Fruit fly (Drosophila melanogaster) S2 (cell line): Measurements from ENCODE around the gene Cypl.

Experiments used
- CG8478 ChIP-seq: fragments of >200 bp; optimal IDR thresholded peaks from 2 replicates; lab custom pipeline; 2018
- CTCF ChIP-seq, 2 experiments: fragments of >200 bp; optimal IDR thresholded peaks; 2 replicates each; lab custom pipeline; 2018

The Cypl gene

DNA sequence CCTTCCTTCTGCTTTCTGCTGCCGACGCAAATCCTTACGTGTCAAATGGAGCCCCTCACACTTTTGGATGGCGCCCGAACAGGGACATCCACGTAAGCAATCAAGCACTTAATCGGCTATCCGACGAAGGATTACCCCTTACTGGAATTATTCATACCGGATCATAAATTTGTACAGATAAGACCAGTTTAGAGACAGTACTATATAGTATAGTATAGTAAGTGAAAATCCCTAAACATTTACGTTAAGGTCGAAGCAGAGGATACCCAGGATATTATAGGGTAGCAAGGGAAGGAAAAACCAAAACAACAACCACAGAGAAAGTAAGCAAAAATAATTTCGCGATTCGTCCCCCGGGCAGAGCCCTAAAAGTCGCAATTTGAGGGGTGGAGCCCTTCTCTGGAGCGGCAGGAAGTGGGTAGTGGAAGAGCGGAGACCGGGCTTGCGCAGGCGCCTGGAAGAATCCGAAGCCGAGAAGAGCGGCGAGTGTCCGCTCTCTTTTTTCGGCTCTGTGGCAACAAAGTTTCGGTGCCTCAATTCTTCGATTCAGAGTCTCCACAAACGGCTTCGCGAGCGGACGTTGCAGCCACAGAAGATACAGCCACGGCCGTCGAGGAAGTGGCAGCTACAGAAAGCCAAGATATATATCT, 2.9 kb upstream of the Cypl start:
- TF ChIP-seq CG8478 (lab: Kevin White, UChicago): no peak
- no peak for TF ChIP-seq CTCF (optimal IDR thresholded peaks at IDR 0.05; lab: Kevin White, UChicago)

DNA sequence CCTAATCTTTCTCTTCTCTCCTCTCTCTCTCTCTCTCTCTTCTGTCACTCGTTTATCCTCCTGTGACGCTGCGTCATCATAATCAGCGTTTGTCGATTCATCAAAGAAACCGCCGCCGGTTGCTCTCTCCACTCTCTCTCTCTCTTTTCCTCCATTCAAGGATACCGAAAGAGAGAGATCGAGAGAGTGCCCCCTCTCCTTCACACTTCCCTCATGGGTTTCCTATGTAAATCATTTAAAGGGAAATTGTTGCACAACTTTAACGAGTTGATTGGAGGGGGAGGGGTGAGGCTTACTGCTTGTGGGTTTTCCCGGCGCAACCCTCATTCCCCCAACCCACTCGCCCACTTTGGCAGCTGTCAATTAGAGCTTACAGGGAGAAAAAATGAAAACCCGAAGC, 1.5 kb upstream of the Cypl start:
- TF ChIP-seq CG8478 (lab: Kevin White, UChicago) (peak; percentile 28), CTCF (optimal IDR thresholded peaks at IDR 0.05; lab: Kevin White, UChicago) (no peak)

DNA sequence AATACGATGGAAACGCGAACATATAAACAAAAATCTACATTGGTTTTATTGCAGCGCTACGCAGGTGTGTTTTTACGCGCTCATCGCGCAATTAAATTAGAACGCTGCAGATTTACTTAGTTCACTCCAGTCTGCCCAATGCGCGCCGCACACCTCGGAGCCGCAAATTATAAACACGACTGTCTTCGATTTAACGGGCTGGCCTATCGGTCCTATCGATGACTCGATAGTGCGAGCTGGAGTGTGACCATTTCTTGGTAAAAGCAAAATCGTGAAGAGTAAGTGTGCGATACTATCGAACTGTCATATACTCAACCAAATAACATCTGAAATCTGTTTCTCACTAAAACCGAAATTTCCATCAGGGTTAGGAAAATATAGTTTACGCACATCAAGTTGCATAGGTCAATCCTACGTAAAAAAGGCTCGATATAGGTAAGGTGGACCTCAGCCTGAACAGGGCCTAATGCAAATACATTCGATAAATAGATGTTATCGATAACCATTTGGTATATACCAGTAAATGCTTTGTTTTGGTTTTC, 2.2 kb downstream of the Cypl start, which contains the start of the genes klar and BORCS6:
TSS of gene klar (minus strand) at position 183 of the 542 bp plus-strand sequence.
TSS of gene BORCS6 (plus strand) at position 420 of the 542 bp plus-strand sequence.
- TF ChIP-seq CTCF (optimal IDR thresholded peaks at IDR 0.05; lab: Kevin White, UChicago) (peak; percentile 20 to 55), CG8478 (lab: Kevin White, UChicago) (no peak)

DNA sequence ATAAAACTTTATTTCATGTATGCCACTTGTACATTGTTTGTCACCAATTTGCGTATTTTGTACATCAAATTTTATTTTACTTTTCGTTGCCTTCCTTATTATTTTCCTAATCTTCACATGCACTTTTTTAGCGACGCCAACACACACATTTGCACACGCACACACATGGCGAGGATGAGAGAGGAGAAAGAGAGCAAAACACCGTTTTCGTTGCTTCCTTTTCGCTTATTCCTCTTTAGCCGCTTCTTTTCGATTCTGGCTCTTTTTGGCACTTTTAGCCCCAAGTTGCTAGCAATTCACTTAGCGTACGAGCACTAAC, 2.7 kb downstream of the Cypl start:
- TF ChIP-seq CTCF (optimal IDR thresholded peaks at IDR 0.05; lab: Kevin White, UChicago): no peak

DNA sequence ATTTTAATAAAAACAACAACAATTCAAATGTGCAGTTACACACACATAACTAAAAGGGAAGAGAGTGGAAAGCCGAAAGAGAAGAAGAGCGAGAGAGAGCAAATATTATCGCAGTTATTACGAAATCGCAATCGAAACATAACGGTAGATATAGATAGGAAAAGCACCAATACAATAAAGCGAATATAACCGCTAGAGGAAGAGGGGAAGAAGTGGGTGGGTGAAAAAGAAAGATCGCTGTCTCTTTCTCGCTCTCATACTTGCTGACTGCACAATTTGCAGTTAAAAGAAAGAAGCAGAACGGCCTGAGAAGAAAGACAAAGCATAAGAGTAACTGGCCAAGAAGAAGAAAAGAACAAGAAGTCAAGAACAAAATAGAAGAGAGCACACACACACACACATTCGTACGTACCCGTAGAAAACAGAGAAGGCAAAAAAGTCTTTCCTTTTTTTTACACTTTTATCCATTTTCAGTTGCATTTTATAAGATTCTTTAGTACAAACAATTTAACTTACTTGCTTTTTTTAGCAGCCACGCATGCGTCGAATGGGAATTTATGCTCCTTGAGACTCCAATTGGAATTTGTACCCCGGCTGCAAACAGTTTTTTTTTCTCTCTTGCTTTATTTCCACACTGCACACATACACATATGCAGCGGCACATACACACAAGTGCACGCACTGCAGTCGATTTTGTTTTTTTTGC, 3.2 kb downstream of the Cypl start:
- no peak for TF ChIP-seq CTCF (optimal IDR thresholded peaks at IDR 0.05; lab: Kevin White, UChicago)
- no peak for TF ChIP-seq CG8478 (lab: Kevin White, UChicago)

DNA sequence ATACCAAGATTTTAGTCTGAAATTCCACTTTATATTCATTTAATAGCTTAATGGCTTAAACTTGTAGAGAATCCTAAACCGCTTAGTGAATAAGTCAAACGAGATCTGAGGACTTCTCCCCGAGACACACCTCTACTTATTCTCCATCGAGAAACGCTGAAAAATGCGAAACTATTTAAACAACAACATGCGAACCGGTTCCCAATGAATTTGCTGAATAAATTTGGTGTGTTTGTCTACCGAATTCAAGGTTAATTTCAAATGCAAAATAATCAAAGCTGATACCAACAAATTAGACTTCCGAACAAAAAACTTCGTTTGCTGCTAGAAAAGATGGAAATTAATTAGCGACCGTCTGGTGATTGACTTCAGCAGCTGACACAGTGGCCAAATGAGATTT, 6.6 kb downstream of the Cypl start:
- TF ChIP-seq CG8478 (lab: Kevin White, UChicago) (no peak), CTCF (optimal IDR thresholded peaks at IDR 0.05; lab: Kevin White, UChicago) (no peak)

DNA sequence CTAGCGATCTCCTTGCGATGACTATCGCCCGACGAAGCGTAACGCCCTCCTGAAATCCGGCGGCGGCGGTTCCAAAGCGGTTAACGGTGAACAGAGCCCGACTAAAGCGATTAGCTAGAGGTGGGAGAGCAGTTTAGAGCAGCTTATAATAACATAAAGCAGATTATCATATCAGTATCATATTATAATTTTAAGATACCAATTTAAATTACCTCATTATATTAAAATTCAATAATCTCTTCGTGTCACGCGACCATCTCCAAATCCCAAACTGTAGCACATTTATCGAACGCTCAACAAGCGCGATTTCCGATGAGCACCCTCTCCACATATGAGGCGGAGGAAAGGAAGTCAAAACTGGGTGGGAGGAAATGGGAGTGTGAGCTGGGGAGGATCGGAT, 8.9 kb downstream of the Cypl start:
- no peak for TF ChIP-seq CTCF (optimal IDR thresholded peaks at IDR 0.05; lab: Kevin White, UChicago)
- no peak for TF ChIP-seq CG8478 (lab: Kevin White, UChicago)

DNA sequence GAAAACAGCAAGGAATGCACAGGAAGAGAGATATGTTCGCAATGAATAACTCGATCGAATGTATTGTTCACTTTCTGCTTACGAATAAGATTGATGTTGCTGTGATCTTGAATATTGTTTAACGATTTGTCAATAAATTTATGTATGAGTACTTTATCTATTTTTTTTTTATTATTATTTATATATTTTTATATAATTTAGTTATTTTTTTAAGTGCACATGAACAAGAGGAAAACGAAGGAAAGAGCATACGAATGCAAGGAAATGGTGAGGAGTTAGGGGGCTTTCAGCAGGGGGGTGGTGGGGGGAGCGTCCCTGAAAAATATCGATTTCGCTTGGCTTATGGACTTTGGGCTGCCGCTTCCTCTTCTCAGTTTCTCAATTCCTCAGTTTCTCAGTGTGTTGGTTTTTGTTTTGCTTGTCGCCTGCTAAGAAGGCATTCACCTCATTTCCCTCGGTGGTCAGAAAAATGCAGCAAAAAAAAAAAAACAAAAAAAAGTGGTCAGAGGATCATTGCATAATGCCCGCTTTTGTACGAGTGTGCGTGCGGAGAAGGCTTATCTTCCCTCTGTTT, 11.4 kb downstream of the Cypl start:
- TF ChIP-seq CTCF (optimal IDR thresholded peaks at IDR 0.05; lab: Kevin White, UChicago) (no peak), CG8478 (lab: Kevin White, UChicago) (no peak)

DNA sequence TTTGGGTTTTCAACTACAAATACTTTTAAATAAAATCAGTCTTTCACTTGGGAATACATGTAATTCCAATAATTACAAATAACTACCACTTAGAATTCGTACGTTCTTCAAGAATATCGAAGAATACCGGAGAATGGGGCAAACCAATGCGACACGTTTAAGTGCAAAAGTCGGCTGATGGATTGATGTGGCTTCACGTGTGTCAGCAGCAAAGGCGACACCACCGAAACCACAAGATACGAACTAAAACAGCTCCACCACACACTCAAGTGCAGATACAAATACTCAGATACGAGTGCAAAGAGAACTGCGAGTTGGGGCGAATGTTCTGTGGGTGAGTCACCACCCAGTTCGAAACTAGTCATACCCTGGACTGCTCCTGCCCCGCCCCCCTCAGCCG, 11.9 kb downstream of the Cypl start:
- no peak for TF ChIP-seq CTCF (optimal IDR thresholded peaks at IDR 0.05; lab: Kevin White, UChicago)
- TF ChIP-seq CG8478 (lab: Kevin White, UChicago): no peak

DNA sequence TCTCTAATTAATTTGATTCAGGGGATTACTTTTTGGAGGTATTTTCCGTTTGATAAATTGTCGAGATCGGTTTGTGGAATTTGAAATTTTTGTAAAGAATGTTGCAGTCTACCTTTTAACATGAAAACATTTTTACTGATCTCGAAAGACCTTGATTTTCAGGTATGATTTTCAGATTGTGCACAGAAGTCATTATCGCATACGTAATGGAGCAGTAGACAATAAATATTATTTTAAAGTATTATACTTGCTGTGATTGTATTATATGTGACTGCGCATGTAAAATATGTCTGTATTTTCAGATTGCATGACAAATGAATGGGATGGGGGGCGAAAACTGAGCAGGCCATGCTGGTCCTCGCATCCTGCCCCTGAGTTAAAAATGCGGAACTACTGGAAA, 14.7 kb downstream of the Cypl start, which contains the start of gene CG34269:
TSS of gene CG34269 (plus strand) at position 301 of the 400 bp plus-strand sequence.
- TF ChIP-seq CTCF (optimal IDR thresholded peaks at IDR 0.05; lab: Kevin White, UChicago): no peak
- no peak for TF ChIP-seq CG8478 (lab: Kevin White, UChicago)

DNA sequence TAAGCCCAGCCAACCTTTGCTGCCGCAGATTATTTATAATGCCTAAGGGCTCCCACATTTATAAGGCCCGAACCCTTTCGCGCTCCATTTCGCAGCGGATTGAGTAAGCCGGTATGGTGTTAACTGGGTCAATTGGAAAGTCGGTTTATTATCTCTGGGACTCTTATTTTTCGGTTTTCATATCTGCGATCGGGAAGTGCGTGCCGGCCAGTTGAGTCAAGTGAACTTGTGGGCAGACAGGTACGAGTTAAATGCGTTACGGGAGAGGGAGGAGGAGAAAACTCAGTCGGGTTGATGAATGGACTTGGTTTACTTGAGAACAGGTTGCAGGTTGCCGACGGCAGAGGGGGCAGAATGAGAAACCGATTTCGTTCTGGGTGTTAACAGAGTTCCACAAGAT, 18.5 kb downstream of the Cypl start:
- TF ChIP-seq CG8478 (lab: Kevin White, UChicago) (no peak), CTCF (optimal IDR thresholded peaks at IDR 0.05; lab: Kevin White, UChicago) (no peak)

DNA sequence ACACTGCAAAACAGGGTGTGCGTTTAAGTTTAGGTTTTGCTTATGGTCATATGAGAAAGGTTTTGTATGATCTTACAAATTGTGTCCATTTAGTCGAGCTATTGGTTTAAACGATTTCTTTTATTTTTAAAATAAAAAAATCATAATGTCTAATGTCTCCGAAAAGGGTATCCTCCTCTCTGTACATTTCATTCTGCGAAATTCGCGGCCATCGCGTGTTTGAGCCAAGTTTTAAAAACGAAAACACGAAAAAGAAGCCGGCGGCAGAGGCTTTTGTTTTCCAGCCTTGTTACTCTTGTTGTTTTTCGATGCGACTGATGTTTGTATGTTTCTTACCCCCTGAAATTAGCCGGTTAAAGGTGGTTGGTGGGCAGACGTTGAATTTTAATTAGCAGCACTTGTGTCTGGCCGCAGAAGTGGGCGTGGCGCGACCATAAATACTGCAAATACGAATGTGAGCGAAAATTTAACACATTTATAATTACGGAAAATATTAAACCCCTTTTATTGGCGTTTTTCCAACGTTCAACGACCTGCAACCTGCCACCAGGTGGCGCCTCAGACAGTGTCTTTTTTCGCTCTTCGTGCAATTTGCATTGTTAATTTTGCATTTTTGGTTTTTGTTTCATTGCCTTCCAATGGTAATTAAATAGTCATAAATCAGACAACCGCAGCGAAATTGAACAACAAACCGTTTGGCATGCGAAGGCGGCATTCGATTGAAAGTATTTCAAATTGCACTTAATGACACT, 22.1 kb downstream of the Cypl start:
- peak; percentile 75 for TF ChIP-seq CTCF (optimal IDR thresholded peaks at IDR 0.05; lab: Kevin White, UChicago)
- TF ChIP-seq CG8478 (lab: Kevin White, UChicago): no peak

DNA sequence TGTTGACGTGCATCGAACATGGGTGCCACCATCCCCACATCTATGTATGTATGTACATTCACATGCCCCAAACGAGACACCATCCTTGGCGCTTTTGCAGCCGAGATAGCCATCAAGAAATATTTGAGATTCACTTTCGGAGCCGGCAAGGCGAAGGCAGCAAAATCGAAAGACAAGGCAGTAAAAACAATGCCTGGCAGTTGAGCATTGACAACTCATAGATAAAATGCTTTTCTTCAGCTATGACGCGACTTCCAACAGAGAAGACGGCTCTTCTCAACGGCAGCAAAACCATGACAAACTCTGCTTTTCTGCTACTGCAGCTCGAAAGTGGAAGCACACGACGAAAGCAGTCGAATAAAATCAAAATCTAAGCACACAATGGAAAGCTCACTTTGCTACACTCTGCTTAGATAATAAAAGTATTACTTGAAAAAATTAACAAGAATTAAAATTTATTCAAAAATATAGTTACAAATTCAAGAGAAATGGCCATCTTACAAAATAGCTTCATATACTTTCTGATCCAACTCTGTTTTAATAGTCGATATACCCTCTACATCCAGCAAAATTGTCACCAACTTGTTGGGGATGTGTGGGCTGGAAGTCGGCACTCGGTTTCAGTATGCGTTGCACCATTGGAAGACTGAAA, 25.7 kb downstream of the Cypl start:
- no peak for TF ChIP-seq CG8478 (lab: Kevin White, UChicago)
- TF ChIP-seq CTCF (optimal IDR thresholded peaks at IDR 0.05; lab: Kevin White, UChicago): no peak

DNA sequence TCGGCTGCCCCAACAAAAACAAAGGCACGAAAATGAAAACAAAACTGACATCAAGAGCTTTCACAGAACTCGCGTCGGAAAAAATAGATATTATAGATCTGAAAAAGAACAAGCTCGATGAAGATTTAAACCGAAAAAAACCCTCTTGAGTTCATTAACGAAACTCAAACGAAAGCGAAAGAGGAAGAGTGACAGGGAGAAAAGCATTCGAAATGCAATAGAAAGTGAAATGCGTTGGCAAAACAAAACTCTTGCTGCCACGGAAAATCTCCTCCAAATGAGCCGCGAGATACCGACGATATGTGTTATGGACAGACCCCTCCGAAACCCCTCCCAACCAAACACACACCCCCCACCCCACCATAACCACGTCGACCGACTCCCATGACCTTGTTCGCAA, 26.2 kb downstream of the Cypl start:
- no peak for TF ChIP-seq CTCF (optimal IDR thresholded peaks at IDR 0.05; lab: Kevin White, UChicago)
